Worm (Caenorhabditis elegans): ENCODE data around the gene clec-117.

ce11 chrII:305645-306044 lies 8.8 kb upstream of the clec-117 start, which contains the start of gene col-69:
- TF ChIP-seq nhr-85 (tag) = no peak
- no peak for TF ChIP-seq lin-15B (tag; optimal IDR thresholded peaks at IDR 0.05)
- TF ChIP-seq snpc-4 (tag; optimal IDR thresholded peaks at IDR 0.05) = no peak
- TF ChIP-seq elt-2 (tag; optimal IDR thresholded peaks at IDR 0.05) = no peak
- no peak for TF ChIP-seq unc-130 (tag; optimal IDR thresholded peaks at IDR 0.05)
- TF ChIP-seq ama-1 (optimal IDR thresholded peaks at IDR 0.05) = no peak
- TF ChIP-seq nhr-237 (tag; optimal IDR thresholded peaks at IDR 0.05) = no peak
- TF ChIP-seq unc-62 (GFP tag; optimal IDR thresholded peaks at IDR 0.05) = no peak
- TF ChIP-seq aly-2 (tag; optimal IDR thresholded peaks at IDR 0.05) = no peak
- TF ChIP-seq ztf-11 (tag; optimal IDR thresholded peaks at IDR 0.05) = no peak
- no peak for TF ChIP-seq nhr-12 (tag; optimal IDR thresholded peaks at IDR 0.05)
- no peak for TF ChIP-seq aha-1 (tag; optimal IDR thresholded peaks at IDR 0.05)

Data from whole organism, L1 larva.